Fruit fly (Drosophila melanogaster): ENCODE measurements around the gene Akt.

DNA sequence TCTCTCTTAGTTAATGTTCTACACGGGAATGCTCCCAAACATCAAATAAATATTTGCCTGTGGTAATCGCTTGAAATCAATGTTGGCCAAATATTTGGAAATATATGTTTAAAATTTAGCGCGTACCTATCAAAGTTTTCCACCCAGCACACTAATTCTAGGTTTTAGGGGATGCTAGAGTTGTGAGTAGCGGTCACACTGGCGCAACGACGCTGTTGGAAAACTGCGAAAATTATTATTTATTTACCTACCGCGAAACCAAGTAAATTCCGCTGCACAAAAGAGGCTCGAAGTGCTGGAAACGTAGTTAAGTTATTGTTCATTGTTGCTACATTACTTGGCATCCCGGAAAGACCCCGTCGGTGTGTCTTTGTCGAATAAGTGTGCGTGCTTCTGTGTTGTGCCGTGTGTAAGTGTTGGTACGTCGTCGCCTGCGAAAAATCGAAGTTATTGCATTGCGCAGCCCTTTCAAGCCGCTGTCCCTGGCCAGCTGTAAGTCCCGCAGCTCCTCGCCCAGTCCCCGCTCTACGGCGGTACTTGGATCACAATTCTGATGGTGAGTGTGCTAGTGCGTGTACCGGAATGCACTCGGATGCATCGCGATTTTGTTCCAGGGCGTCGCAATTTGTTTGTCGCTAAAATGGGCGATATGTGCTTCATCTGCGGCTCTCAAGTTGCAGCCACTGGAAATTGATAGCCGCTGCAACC, 48.3 kb upstream of the Akt start, which contains the start of gene msps:
- TF ChIP-seq CG8478 (optimal IDR thresholded peaks at IDR 0.05) (no peak), CTCF (optimal IDR thresholded peaks at IDR 0.05) (peak; percentile 2 to 22)

All from S2 (cell line).